Worm (Caenorhabditis elegans) whole organism, L4 larva: ENCODE measurements around the gene gos-28.

ENCODE experiments used
- F10B5.3 ChIP-seq: sonication (generic microtip); optimal IDR thresholded peaks from 2 replicates; lab custom pipeline; 2016; ENCODE audit warnings: mild to moderate bottlenecking, missing genetic modification characterization, missing compliant biosample characterization
- F37D6.2 ChIP-seq: sonication (generic microtip); optimal IDR thresholded peaks from 2 replicates; lab custom pipeline; 2016; ENCODE audit warnings: mild to moderate bottlenecking, missing genetic modification characterization, missing compliant biosample characterization
- F49E8.2 ChIP-seq: sonication (generic microtip); optimal IDR thresholded peaks from 2 replicates; lab custom pipeline; 2016; ENCODE audit warnings: missing compliant biosample characterization, mild to moderate bottlenecking, missing genetic modification characterization, borderline replicate concordance
- R02D3.7 ChIP-seq: fragments of 150-350 bp; sonication (generic microtip); optimal IDR thresholded peaks from 3 replicates; lab custom pipeline; 2014; ENCODE audit warnings: missing biosample characterization, missing genetic modification characterization
- T20F7.1 ChIP-seq: fragments of 200-800 bp; sonication (Bioruptor generic); optimal IDR thresholded peaks from 2 replicates; lab custom pipeline; 2018; ENCODE audit warnings: mild to moderate bottlenecking, missing genetic modification characterization, missing compliant biosample characterization
- Y75B8A.6 ChIP-seq: fragments of 200-800 bp; sonication (Bioruptor generic); IDR thresholded peaks from 2 replicates; pipeline ENCODE4 v1.3.6; 2022; ENCODE audit warnings: missing genetic modification reagents, missing genetic modification characterization, missing compliant biosample characterization
- ZK546.5 ChIP-seq, 2 experiments: sonication (generic microtip); optimal IDR thresholded peaks; 2 replicates each; lab custom pipeline; 2017; ENCODE audit warnings: missing biosample characterization in 2 of 2, missing genetic modification characterization in 2 of 2
- aly-2 ChIP-seq: sonication (generic microtip); optimal IDR thresholded peaks from 2 replicates; lab custom pipeline; 2018; ENCODE audit warnings: missing biosample characterization, missing genetic modification characterization
- arid-1 ChIP-seq: fragments of 200-800 bp; sonication (Bioruptor generic); conservative IDR thresholded peaks from 2 replicates; pipeline ENCODE4 v1.3.6; 2022; ENCODE audit warnings: missing genetic modification reagents, missing genetic modification characterization, missing compliant biosample characterization
- ceh-20 ChIP-seq: fragments of 200-800 bp; sonication (Bioruptor generic); IDR thresholded peaks from 2 replicates; pipeline ENCODE4 v1.3.6; 2022; ENCODE audit warnings: missing genetic modification reagents, missing genetic modification characterization, missing compliant biosample characterization
- ceh-32 ChIP-seq: sonication (generic microtip); optimal IDR thresholded peaks from 2 replicates; lab custom pipeline; 2016; ENCODE audit warnings: mild to moderate bottlenecking, missing genetic modification characterization, missing compliant biosample characterization; ENCODE audit not compliant: poor library complexity
- ces-1 ChIP-seq: fragments of 150-350 bp; sonication (generic microtip); optimal IDR thresholded peaks from 4 replicates; lab custom pipeline; 2014; ENCODE audit warnings: missing biosample characterization, missing genetic modification reagents, missing genetic modification characterization
- cey-2 ChIP-seq: sonication (generic microtip); optimal IDR thresholded peaks from 3 replicates; lab custom pipeline; 2017; ENCODE audit warnings: missing genetic modification characterization, mild to moderate bottlenecking, missing compliant biosample characterization, antibody characterized with exemption, borderline replicate concordance; ENCODE audit not compliant: insufficient read depth
- ctbp-1 ChIP-seq: fragments of 200-800 bp; sonication (Bioruptor generic); IDR thresholded peaks from 2 replicates; pipeline ENCODE4 v1.3.6; 2022; ENCODE audit warnings: missing genetic modification reagents, missing genetic modification characterization, missing compliant biosample characterization
- daf-12 ChIP-seq: fragments of 150-350 bp; optimal IDR thresholded peaks from 2 replicates; lab custom pipeline; 2014; ENCODE audit warnings: missing biosample characterization, missing genetic modification reagents, missing genetic modification characterization
- dmd-6 ChIP-seq: fragments of 200-800 bp; sonication (Bioruptor generic); IDR thresholded peaks from 2 replicates; pipeline ENCODE4 v1.3.6; 2022; ENCODE audit warnings: missing genetic modification reagents, missing genetic modification characterization, missing compliant biosample characterization
- dpl-1 ChIP-seq: fragments of 150-350 bp; optimal IDR thresholded peaks from 2 replicates; lab custom pipeline; 2014; ENCODE audit warnings: missing biosample characterization, missing genetic modification reagents, missing genetic modification characterization
- duxl-1 ChIP-seq: sonication (generic microtip); optimal IDR thresholded peaks from 2 replicates; lab custom pipeline; 2016; ENCODE audit warnings: mild to moderate bottlenecking, missing genetic modification characterization, moderate library complexity, missing compliant biosample characterization; ENCODE audit not compliant: poor library complexity
- dve-1 ChIP-seq: sonication (generic microtip); optimal IDR thresholded peaks from 2 replicates; lab custom pipeline; 2017; ENCODE audit warnings: antibody characterized with exemption, mild to moderate bottlenecking, missing genetic modification characterization, missing compliant biosample characterization; ENCODE audit not compliant: insufficient read depth
- gei-8 ChIP-seq: fragments of 200-800 bp; sonication (Bioruptor generic); optimal IDR thresholded peaks from 2 replicates; lab custom pipeline; 2018; ENCODE audit warnings: mild to moderate bottlenecking, missing genetic modification characterization, missing compliant biosample characterization
- hlh-11 ChIP-seq: fragments of 200-800 bp; sonication (Bioruptor generic); optimal IDR thresholded peaks from 2 replicates; lab custom pipeline; 2018; ENCODE audit warnings: mild to moderate bottlenecking, missing genetic modification characterization, missing compliant biosample characterization
- hlh-30 ChIP-seq: sonication (generic microtip); optimal IDR thresholded peaks from 2 replicates; lab custom pipeline; 2017; ENCODE audit warnings: antibody characterized with exemption, mild to moderate bottlenecking, missing genetic modification characterization, missing compliant biosample characterization; ENCODE audit not compliant: insufficient read depth
- lim-7 ChIP-seq: fragments of 200-800 bp; sonication (Bioruptor generic); IDR thresholded peaks from 2 replicates; pipeline ENCODE4 v1.3.6; 2022; ENCODE audit warnings: missing genetic modification characterization, missing compliant biosample characterization
- lin-1 ChIP-seq: fragments of 200-800 bp; sonication (Bioruptor generic); IDR thresholded peaks from 2 replicates; pipeline ENCODE4 v1.3.6; 2022; ENCODE audit warnings: missing genetic modification reagents, missing genetic modification characterization, missing compliant biosample characterization
- lin-13 ChIP-seq: fragments of 150-350 bp; optimal IDR thresholded peaks from 2 replicates; lab custom pipeline; 2014; ENCODE audit warnings: missing biosample characterization, missing genetic modification reagents, missing genetic modification characterization
- lin-29 ChIP-seq: fragments of 200-800 bp; sonication (Bioruptor generic); IDR thresholded peaks from 2 replicates; pipeline ENCODE4 v1.3.6; 2022; ENCODE audit warnings: missing genetic modification reagents, missing genetic modification characterization, missing compliant biosample characterization
- lir-3 ChIP-seq: sonication (generic microtip); optimal IDR thresholded peaks from 2 replicates; lab custom pipeline; 2016; ENCODE audit warnings: mild to moderate bottlenecking, missing genetic modification characterization, missing compliant biosample characterization
- madf-5 ChIP-seq, 2 experiments: fragments of 200-800 bp; sonication (Bioruptor generic); IDR thresholded peaks; 2 replicates each; pipeline ENCODE4 v1.3.6; 2022; ENCODE audit warnings: missing compliant biosample characterization in 2 of 2, missing genetic modification characterization in 2 of 2
- mdl-1 ChIP-seq, 2 experiments: fragments of 150-350 bp in 1 of 2; sonication (generic microtip) in 1 of 2; optimal IDR thresholded peaks; 2 replicates each; lab custom pipeline; 2014 to 2017; ENCODE audit warnings: missing biosample characterization in 2 of 2, missing genetic modification characterization in 2 of 2
- mdt-29 ChIP-seq: fragments of 200-800 bp; sonication (Bioruptor generic); IDR thresholded peaks from 2 replicates; pipeline ENCODE4 v1.3.6; 2022; ENCODE audit warnings: missing genetic modification reagents, missing genetic modification characterization, missing compliant biosample characterization
- mep-1 ChIP-seq: fragments of 150-350 bp; sonication (generic microtip); optimal IDR thresholded peaks from 3 replicates; lab custom pipeline; 2014; ENCODE audit warnings: missing biosample characterization, missing genetic modification characterization
- mes-2 ChIP-seq: sonication (generic microtip); optimal IDR thresholded peaks from 2 replicates; lab custom pipeline; 2016; ENCODE audit warnings: missing genotype, mild to moderate bottlenecking, missing genetic modification characterization, missing compliant biosample characterization; ENCODE audit not compliant: poor library complexity, severe bottlenecking
- mxl-3 ChIP-seq: fragments of 200-800 bp; sonication (Bioruptor generic); optimal IDR thresholded peaks from 2 replicates; lab custom pipeline; 2018; ENCODE audit warnings: mild to moderate bottlenecking, missing genetic modification characterization, missing compliant biosample characterization
- nhr-10 ChIP-seq: fragments of 150-350 bp; optimal IDR thresholded peaks from 2 replicates; lab custom pipeline; 2014; ENCODE audit warnings: missing biosample characterization, missing genetic modification characterization
- nhr-102 ChIP-seq: sonication (generic microtip); optimal IDR thresholded peaks from 2 replicates; lab custom pipeline; 2016; ENCODE audit warnings: mild to moderate bottlenecking, missing genetic modification characterization, moderate library complexity, missing compliant biosample characterization
- nhr-237 ChIP-seq: sonication (generic microtip); optimal IDR thresholded peaks from 2 replicates; lab custom pipeline; 2017; ENCODE audit warnings: missing biosample characterization, missing genetic modification characterization
- nhr-25 ChIP-seq: sonication (generic microtip); optimal IDR thresholded peaks from 2 replicates; lab custom pipeline; 2017; ENCODE audit warnings: missing genetic modification characterization, mild to moderate bottlenecking, missing compliant biosample characterization, antibody characterized with exemption, moderate library complexity, borderline replicate concordance; ENCODE audit not compliant: insufficient read depth
- nhr-28 ChIP-seq: fragments of 150-350 bp; optimal IDR thresholded peaks from 2 replicates; lab custom pipeline; 2014; ENCODE audit warnings: missing biosample characterization, missing genetic modification characterization
- nhr-77 ChIP-seq: fragments of 150-350 bp; optimal IDR thresholded peaks from 2 replicates; lab custom pipeline; 2014; ENCODE audit warnings: missing biosample characterization, missing genetic modification characterization
- pqm-1 ChIP-seq: sonication (generic microtip); optimal IDR thresholded peaks from 2 replicates; lab custom pipeline; 2017; ENCODE audit warnings: missing biosample characterization, missing genetic modification characterization
- rbr-2 ChIP-seq: sonication (generic microtip); optimal IDR thresholded peaks from 2 replicates; lab custom pipeline; 2016; ENCODE audit warnings: missing genotype, missing genetic modification characterization, missing compliant biosample characterization
- saeg-2 ChIP-seq: fragments of 200-800 bp; sonication (Bioruptor generic); IDR thresholded peaks from 2 replicates; pipeline ENCODE4 v1.3.6; 2022; ENCODE audit warnings: missing genetic modification reagents, missing genetic modification characterization, missing compliant biosample characterization
- sdz-12 ChIP-seq: fragments of 200-800 bp; sonication (Bioruptor generic); optimal IDR thresholded peaks from 2 replicates; lab custom pipeline; 2018; ENCODE audit warnings: mild to moderate bottlenecking, missing genetic modification characterization, missing compliant biosample characterization
- snpc-1.2 ChIP-seq: fragments of 200-800 bp; sonication (Bioruptor generic); IDR thresholded peaks from 2 replicates; pipeline ENCODE4 v1.3.6; 2022; ENCODE audit warnings: missing genetic modification reagents, missing genetic modification characterization, missing compliant biosample characterization
- tra-1 ChIP-seq: fragments of 200-800 bp; sonication (Bioruptor generic); IDR thresholded peaks from 2 replicates; pipeline ENCODE4 v1.3.6; 2022; ENCODE audit warnings: missing genetic modification reagents, missing genetic modification characterization, missing compliant biosample characterization
- zfp-2 ChIP-seq: sonication (generic microtip); optimal IDR thresholded peaks from 2 replicates; lab custom pipeline; 2016; ENCODE audit warnings: mild to moderate bottlenecking, missing genetic modification characterization, missing compliant biosample characterization
- zfp-3 ChIP-seq: fragments of 200-800 bp; sonication (Bioruptor generic); conservative IDR thresholded peaks from 2 replicates; pipeline ENCODE4 v1.3.6; 2022; ENCODE audit warnings: missing genetic modification reagents, missing genetic modification characterization, missing compliant biosample characterization
- zip-11 ChIP-seq: fragments of 200-800 bp; sonication (Bioruptor generic); IDR thresholded peaks from 2 replicates; pipeline ENCODE4 v1.3.6; 2022; ENCODE audit warnings: missing genetic modification characterization, missing compliant biosample characterization
- ztf-11 ChIP-seq: fragments of 150-350 bp; optimal IDR thresholded peaks from 2 replicates; lab custom pipeline; 2014; ENCODE audit warnings: missing biosample characterization, missing genetic modification characterization
- ztf-7 ChIP-seq: fragments of 150-350 bp; optimal IDR thresholded peaks from 2 replicates; lab custom pipeline; 2014; ENCODE audit warnings: missing biosample characterization, missing genetic modification characterization

gos-28 gene

DNA sequence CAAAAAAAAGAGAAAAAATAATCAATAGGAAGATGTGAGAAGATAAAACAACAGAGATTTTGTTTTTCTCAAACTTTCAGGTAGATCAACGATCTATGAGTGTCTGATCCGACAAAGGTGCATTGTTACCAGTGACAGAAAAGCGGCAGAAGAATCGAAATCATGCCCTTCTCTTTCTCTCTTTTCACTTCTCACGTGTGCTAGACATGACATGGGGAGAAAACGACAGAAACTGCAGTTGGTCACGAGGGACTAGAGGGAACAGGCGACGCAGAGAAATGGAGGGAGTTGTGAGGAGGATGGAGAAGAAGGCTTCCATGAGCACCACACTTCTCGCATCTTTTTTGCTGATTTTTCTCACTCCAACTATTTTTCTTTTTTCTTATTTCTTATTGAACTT, 13.8 kb downstream of the gos-28 start, which contains the start of gene F56C9.10 (continued):
- TF ChIP-seq tra-1 (GFP tag; lab: Robert Waterston, UW): peak; percentile 76
- peak; percentile 85 for TF ChIP-seq mdt-29
- TF ChIP-seq snpc-1.2 (GFP tag; lab: Robert Waterston, UW): no peak
- TF ChIP-seq daf-12 (tag; lab: Kevin White, UChicago): no peak
- 0 out of 2 replicates have a peak, but pooled peaks have one; percentile 36 for TF ChIP-seq lin-1 (GFP tag; lab: Robert Waterston, UW)
- TF ChIP-seq nhr-25: no peak
- peak; percentile 72 for TF ChIP-seq nhr-102 (tag; lab: Kevin White, UChicago)
- no peak for TF ChIP-seq F10B5.3 (tag; lab: Kevin White, UChicago)
- TF ChIP-seq Y75B8A.6: no peak
- TF ChIP-seq dmd-6 (GFP tag; lab: Robert Waterston, UW): peak; percentile 89
- TF ChIP-seq aly-2 (tag; lab: Kevin White, UChicago): no peak
- TF ChIP-seq ztf-7 (tag; lab: Kevin White, UChicago): no peak
- no peak for TF ChIP-seq zip-11
- peak; percentile 35 for TF ChIP-seq lin-13 (GFP tag; lab: Kevin White, UChicago)
- TF ChIP-seq zfp-3 (GFP tag; lab: Robert Waterston, UW): peak; percentile 78
- TF ChIP-seq ceh-20 (GFP tag; lab: Robert Waterston, UW): peak; percentile 82
- peak; percentile 69 for TF ChIP-seq rbr-2
- TF ChIP-seq arid-1 (GFP tag; lab: Robert Waterston, UW): peak; percentile 64; the same call in 1 of the 2 replicates
- TF ChIP-seq duxl-1 (tag; lab: Kevin White, UChicago): no peak
- TF ChIP-seq mes-2: peak; percentile 77
- no peak for TF ChIP-seq nhr-237
- peak; percentile 95 for TF ChIP-seq mep-1 (tag; lab: Kevin White, UChicago)
- TF ChIP-seq pqm-1 (tag; lab: Kevin White, UChicago): peak; percentile 26
- no peak for TF ChIP-seq ces-1 (GFP tag; lab: Kevin White, UChicago)
- TF ChIP-seq F37D6.2 (tag; lab: Kevin White, UChicago): peak; percentile 7
- TF ChIP-seq sdz-12 (GFP tag; lab: Kevin White, UChicago): no peak
- TF ChIP-seq zfp-2 (tag; lab: Kevin White, UChicago): no peak
- peak; percentile 90 for TF ChIP-seq dve-1 (tag; lab: Kevin White, UChicago)
- TF ChIP-seq gei-8 (GFP tag; lab: Kevin White, UChicago): peak; percentile 63
- peak; percentile 90 for TF ChIP-seq nhr-28 (tag; lab: Kevin White, UChicago)
- TF ChIP-seq lir-3: no peak
- TF ChIP-seq ctbp-1 (GFP tag; lab: Robert Waterston, UW): no peak; the same call in none of the 2 replicates
- peak; percentile 66 for TF ChIP-seq dpl-1 (GFP tag; lab: Kevin White, UChicago)
- TF ChIP-seq nhr-10 (tag; lab: Kevin White, UChicago): no peak
- TF ChIP-seq F49E8.2 (tag; lab: Kevin White, UChicago): no peak
- TF ChIP-seq mdl-1 (tag; optimal IDR thresholded peaks at IDR 0.05; lab: Kevin White, UChicago): peak; percentile 91 to 99
- TF ChIP-seq nhr-77 (tag; lab: Kevin White, UChicago): peak; percentile 83
- peak; percentile 94 for TF ChIP-seq mxl-3
- peak; percentile 89 for TF ChIP-seq cey-2
- no peak for TF ChIP-seq ztf-11
- peak; percentile 95 for TF ChIP-seq hlh-11 (tag; lab: Kevin White, UChicago)
- no peak for TF ChIP-seq lim-7 (GFP tag; lab: Robert Waterston, UW)
- TF ChIP-seq ZK546.5 (tag; optimal IDR thresholded peaks at IDR 0.05; lab: Kevin White, UChicago): no peak
- TF ChIP-seq hlh-30: peak; percentile 100
- TF ChIP-seq madf-5 (GFP tag; IDR thresholded peaks at IDR 0.05; lab: Robert Waterston, UW): no peak
- TF ChIP-seq T20F7.1 (GFP tag; lab: Kevin White, UChicago): peak; percentile 81
- TF ChIP-seq R02D3.7 (tag; lab: Kevin White, UChicago): no peak
- TF ChIP-seq lin-29 (GFP tag; lab: Robert Waterston, UW): peak; percentile 45; the same call in 1 of the 2 replicates
- no peak for TF ChIP-seq ceh-32
- TF ChIP-seq saeg-2 (GFP tag; lab: Robert Waterston, UW): 0 out of 2 replicates have a peak, but pooled peaks have one; percentile 38
